Worm (Caenorhabditis elegans): ENCODE measurements around the gene F16G10.13.

DNA sequence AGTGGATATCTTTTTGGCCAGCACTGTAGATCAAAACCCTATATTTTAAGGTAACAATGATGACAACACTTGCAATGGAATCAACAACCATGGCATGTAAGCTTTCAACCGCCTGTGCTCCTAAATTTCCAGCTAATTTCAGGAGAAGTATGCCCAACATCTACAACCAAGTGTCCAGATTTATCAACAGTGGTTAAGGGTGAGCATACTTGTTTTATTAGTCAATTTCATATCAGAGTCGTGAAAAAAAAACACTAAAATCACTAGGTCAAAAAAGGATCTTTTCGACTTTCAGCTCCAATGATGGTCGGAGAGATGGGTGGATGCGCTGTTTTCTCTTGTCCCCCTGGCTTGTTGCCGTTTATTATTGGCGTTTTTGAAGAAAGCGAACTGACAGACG, 8.2 kb upstream of the F16G10.13 start, which contains the start of gene F16G10.1:
- TF ChIP-seq him-1 (tag; optimal IDR thresholded peaks at IDR 0.05), result no peak
- no peak for TF ChIP-seq dao-5 (tag; optimal IDR thresholded peaks at IDR 0.05)
- no peak for TF ChIP-seq W03F9.2 (tag; optimal IDR thresholded peaks at IDR 0.05)

Data from whole organism, L4/young adult.